Fruit fly (Drosophila melanogaster) whole organism, prepupa: ENCODE measurements around the gene Rgl.

Source experiments
- CG6854 ChIP-seq: fragments of 200-800 bp; sonication (Bioruptor generic); optimal IDR thresholded peaks from 2 replicates; lab custom pipeline; 2017; ENCODE audit warnings: missing biosample characterization, mild to moderate bottlenecking, missing genetic modification characterization
- Hr39 ChIP-seq: fragments of 200-800 bp; sonication (Bioruptor generic); optimal IDR thresholded peaks from 2 replicates; lab custom pipeline; 2016; ENCODE audit warnings: missing biosample characterization, missing genetic modification characterization
- Sox102F ChIP-seq: fragments of 200-800 bp; sonication (Bioruptor generic); optimal IDR thresholded peaks from 2 replicates; lab custom pipeline; 2016; ENCODE audit warnings: missing biosample characterization, mild to moderate bottlenecking, missing genetic modification characterization
- net ChIP-seq: fragments of 200-800 bp; sonication (Bioruptor generic); optimal IDR thresholded peaks from 3 replicates; lab custom pipeline; 2016; ENCODE audit warnings: missing biosample characterization, missing genetic modification characterization

- TF ChIP-seq Hr39 (GFP tag; lab: Kevin White, UChicago) (no peak), CG6854 (no peak), net (GFP tag; lab: Kevin White, UChicago) (no peak), Sox102F (GFP tag; lab: Kevin White, UChicago) (no peak)
Measured at dm6 chr3L:13900635-13901034, 24.5 kb downstream of the Rgl start.
